Fruit fly (Drosophila melanogaster) whole organism, embryonic: ENCODE results near the gene CG6356.

Experiments
- ATbp ChIP-seq: fragments of 200-800 bp; sonication (Bioruptor generic); optimal IDR thresholded peaks from 2 replicates; lab custom pipeline; 2017; ENCODE audit warnings: missing biosample characterization, mild to moderate bottlenecking, missing genetic modification characterization, missing genetic modification reagents
- BtbVII ChIP-seq: fragments of 200-800 bp; sonication (Bioruptor generic); optimal IDR thresholded peaks from 3 replicates; lab custom pipeline; 2017; ENCODE audit warnings: missing biosample characterization, mild to moderate bottlenecking, missing genetic modification characterization
- CG10267 ChIP-seq: fragments of 200-800 bp; sonication (Bioruptor generic); optimal IDR thresholded peaks from 2 replicates; lab custom pipeline; 2018; ENCODE audit warnings: missing biosample characterization, mild to moderate bottlenecking, missing genetic modification characterization, moderate library complexity
- CG10321 ChIP-seq: fragments of 200-800 bp; sonication (Bioruptor generic); IDR thresholded peaks from 2 replicates; pipeline ENCODE4 v1.3.6; 2022; ENCODE audit warnings: missing biosample characterization, missing genetic modification characterization
- CG10431 ChIP-seq: fragments of 200-800 bp; sonication (Bioruptor generic); optimal IDR thresholded peaks from 3 replicates; lab custom pipeline; 2018; ENCODE audit warnings: missing biosample characterization, mild to moderate bottlenecking, missing genetic modification characterization
- CG10979 ChIP-seq: fragments of 200-800 bp; sonication (Bioruptor generic); optimal IDR thresholded peaks from 2 replicates; lab custom pipeline; 2018; ENCODE audit warnings: missing biosample characterization, mild to moderate bottlenecking, missing genetic modification characterization, moderate library complexity
- CG11085 ChIP-seq: fragments of 200-800 bp; sonication (Bioruptor generic); IDR thresholded peaks from 2 replicates; pipeline ENCODE4 v1.3.6; 2022; ENCODE audit warnings: missing biosample characterization, missing genetic modification characterization
- CG12391 ChIP-seq: fragments of 200-800 bp; sonication (Bioruptor generic); optimal IDR thresholded peaks from 3 replicates; lab custom pipeline; 2018; ENCODE audit warnings: missing biosample characterization, mild to moderate bottlenecking, missing genetic modification characterization, moderate library complexity
- CG12942 ChIP-seq: fragments of 200-800 bp; sonication (Bioruptor generic); optimal IDR thresholded peaks from 3 replicates; lab custom pipeline; 2016; ENCODE audit warnings: missing biosample characterization, missing genetic modification characterization
- CG13624 ChIP-seq: fragments of 200-800 bp; sonication (Bioruptor generic); optimal IDR thresholded peaks from 2 replicates; lab custom pipeline; 2016; ENCODE audit warnings: missing biosample characterization, missing genetic modification characterization
- CG14710 ChIP-seq: fragments of 200-800 bp; sonication (Bioruptor generic); optimal IDR thresholded peaks from 3 replicates; lab custom pipeline; 2019; ENCODE audit warnings: missing biosample characterization, mild to moderate bottlenecking, missing genetic modification characterization, moderate library complexity
- CG15011 ChIP-seq: fragments of 200-800 bp; sonication (Bioruptor generic); optimal IDR thresholded peaks from 3 replicates; lab custom pipeline; 2018; ENCODE audit warnings: missing biosample characterization, mild to moderate bottlenecking, missing genetic modification characterization
- CG15696 ChIP-seq: fragments of 200-800 bp; sonication (Bioruptor generic); optimal IDR thresholded peaks from 2 replicates; lab custom pipeline; 2019; ENCODE audit warnings: missing biosample characterization, mild to moderate bottlenecking, missing genetic modification characterization, moderate library complexity
- CG16815 ChIP-seq: fragments of 200-800 bp; sonication (Bioruptor generic); optimal IDR thresholded peaks from 3 replicates; lab custom pipeline; 2017; ENCODE audit warnings: missing biosample characterization, mild to moderate bottlenecking, missing genetic modification characterization
- CG17359 ChIP-seq: fragments of 200-800 bp; sonication (Bioruptor generic); optimal IDR thresholded peaks from 3 replicates; lab custom pipeline; 2018; ENCODE audit warnings: missing biosample characterization, mild to moderate bottlenecking, missing genetic modification characterization, moderate library complexity
- CG17361 ChIP-seq: fragments of 200-800 bp; sonication (Bioruptor generic); IDR thresholded peaks from 3 replicates; pipeline ENCODE4 v1.3.6; 2022; ENCODE audit warnings: missing biosample characterization, missing genetic modification characterization
- CG17829 ChIP-seq: fragments of 200-800 bp; optimal IDR thresholded peaks from 2 replicates; lab custom pipeline; 2019; ENCODE audit warnings: missing biosample characterization, mild to moderate bottlenecking, missing genetic modification characterization, moderate library complexity
- CG18262 ChIP-seq: fragments of 200-800 bp; optimal IDR thresholded peaks from 3 replicates; lab custom pipeline; 2019; ENCODE audit warnings: missing biosample characterization, mild to moderate bottlenecking, missing genetic modification characterization, moderate library complexity
- CG3407 ChIP-seq: fragments of 200-800 bp; sonication (Bioruptor generic); optimal IDR thresholded peaks from 2 replicates; lab custom pipeline; 2018; ENCODE audit warnings: missing biosample characterization, mild to moderate bottlenecking, missing genetic modification characterization
- CG34224 ChIP-seq: fragments of 200-800 bp; sonication (Bioruptor generic); IDR thresholded peaks from 3 replicates; pipeline ENCODE4 v1.3.6; 2022; ENCODE audit warnings: missing biosample characterization, missing genetic modification characterization; ENCODE audit not compliant: partially characterized antibody
- CG5245 ChIP-seq: fragments of 200-800 bp; sonication (Bioruptor generic); optimal IDR thresholded peaks from 3 replicates; lab custom pipeline; 2016; ENCODE audit warnings: missing biosample characterization, missing genetic modification characterization
- CG7987 ChIP-seq: fragments of 200-800 bp; sonication (Bioruptor generic); optimal IDR thresholded peaks from 2 replicates; lab custom pipeline; 2018; ENCODE audit warnings: missing biosample characterization, mild to moderate bottlenecking, missing genetic modification characterization, moderate library complexity
- CG8281 ChIP-seq: fragments of 200-800 bp; sonication (Bioruptor generic); optimal IDR thresholded peaks from 2 replicates; lab custom pipeline; 2018; ENCODE audit warnings: missing biosample characterization, mild to moderate bottlenecking, missing genetic modification characterization, moderate library complexity
- CG8388 ChIP-seq: fragments of 200-800 bp; sonication (Bioruptor generic); optimal IDR thresholded peaks from 2 replicates; lab custom pipeline; 2019; ENCODE audit warnings: missing biosample characterization, mild to moderate bottlenecking, missing genetic modification characterization, moderate library complexity
- CG9437 ChIP-seq: fragments of 200-800 bp; sonication (Bioruptor generic); optimal IDR thresholded peaks from 2 replicates; lab custom pipeline; 2018; ENCODE audit warnings: missing biosample characterization, mild to moderate bottlenecking, missing genetic modification characterization
- D19A ChIP-seq: fragments of 200-800 bp; optimal IDR thresholded peaks from 3 replicates; lab custom pipeline; 2019; ENCODE audit warnings: missing biosample characterization, mild to moderate bottlenecking, missing genetic modification characterization, moderate library complexity
- Dad ChIP-seq: fragments of 200-800 bp; sonication (Bioruptor generic); optimal IDR thresholded peaks from 3 replicates; lab custom pipeline; 2016; ENCODE audit warnings: missing biosample characterization, missing genetic modification characterization
- E2f1 ChIP-seq: fragments of 200-800 bp; sonication (Bioruptor generic); IDR thresholded peaks from 2 replicates; pipeline ENCODE4 v1.3.6; 2022; ENCODE audit warnings: missing biosample characterization, missing genetic modification characterization
- Hr51 ChIP-seq, 2 experiments: fragments of 200-800 bp; sonication (Bioruptor generic); optimal IDR thresholded peaks; 2 replicates in 1 of 2; 3 replicates in 1 of 2; lab custom pipeline; 2016 to 2018; ENCODE audit warnings: missing biosample characterization in 2 of 2, missing genetic modification characterization in 2 of 2, mild to moderate bottlenecking in 1 of 2, moderate library complexity in 1 of 2
- Optix ChIP-seq: fragments of 200-800 bp; sonication (Bioruptor generic); IDR thresholded peaks from 3 replicates; pipeline ENCODE4 v1.3.6; 2022; ENCODE audit warnings: missing biosample characterization, missing genetic modification characterization
- Pdp1 ChIP-seq, 2 experiments: fragments of 200-800 bp; sonication (Bioruptor generic); optimal IDR thresholded peaks; 3 replicates each; lab custom pipeline; 2016; ENCODE audit warnings: missing biosample characterization in 2 of 2, missing genetic modification characterization in 2 of 2, mild to moderate bottlenecking in 1 of 2, moderate library complexity in 1 of 2
- Rx ChIP-seq: fragments of 200-800 bp; sonication (Bioruptor generic); IDR thresholded peaks from 2 replicates; pipeline ENCODE4 v1.3.6; 2022; ENCODE audit warnings: missing biosample characterization, missing genetic modification characterization
- Sox100B ChIP-seq: fragments of 200-800 bp; sonication (Bioruptor generic); optimal IDR thresholded peaks from 3 replicates; lab custom pipeline; 2018; ENCODE audit warnings: missing biosample characterization, mild to moderate bottlenecking, missing genetic modification characterization
- Xbp1 ChIP-seq: fragments of 200-800 bp; sonication (Bioruptor generic); optimal IDR thresholded peaks from 3 replicates; lab custom pipeline; 2016; ENCODE audit warnings: missing biosample characterization, mild to moderate bottlenecking, missing genetic modification characterization
- ap ChIP-seq: fragments of 200-800 bp; sonication (Bioruptor generic); IDR thresholded peaks from 2 replicates; pipeline ENCODE4 v1.3.6; 2022; ENCODE audit warnings: missing biosample characterization, missing genetic modification characterization
- ara ChIP-seq: fragments of 200-800 bp; sonication (Bioruptor generic); IDR thresholded peaks from 2 replicates; pipeline ENCODE4 v1.3.6; 2022; ENCODE audit warnings: missing biosample characterization, missing genetic modification characterization
- bcd ChIP-seq: fragments of 200-800 bp; sonication (Bioruptor generic); optimal IDR thresholded peaks from 2 replicates; lab custom pipeline; 2017; ENCODE audit warnings: missing biosample characterization, mild to moderate bottlenecking, missing genetic modification characterization
- ci ChIP-seq: fragments of 200-800 bp; sonication (Bioruptor generic); IDR thresholded peaks from 3 replicates; pipeline ENCODE4 v1.3.6; 2022; ENCODE audit warnings: missing biosample characterization, missing genetic modification characterization
- cwo ChIP-seq: fragments of 200-800 bp; sonication (Bioruptor generic); optimal IDR thresholded peaks from 3 replicates; lab custom pipeline; 2017; ENCODE audit warnings: missing biosample characterization, missing genetic modification characterization, mild to moderate bottlenecking, moderate library complexity, missing genetic modification reagents
- dmrt99B ChIP-seq: fragments of 200-800 bp; sonication (Bioruptor generic); optimal IDR thresholded peaks from 2 replicates; lab custom pipeline; 2018; ENCODE audit warnings: missing biosample characterization, mild to moderate bottlenecking, missing genetic modification characterization, moderate library complexity
- fd96Cb ChIP-seq: fragments of 200-800 bp; sonication (Bioruptor generic); optimal IDR thresholded peaks from 2 replicates; lab custom pipeline; 2018; ENCODE audit warnings: missing biosample characterization, mild to moderate bottlenecking, missing genetic modification characterization, moderate library complexity
- gcm ChIP-seq: fragments of 200-800 bp; sonication (Bioruptor generic); optimal IDR thresholded peaks from 2 replicates; lab custom pipeline; 2019; ENCODE audit warnings: missing biosample characterization, mild to moderate bottlenecking, missing genetic modification characterization, moderate library complexity
- gem ChIP-seq: fragments of 200-800 bp; sonication (Bioruptor generic); optimal IDR thresholded peaks from 2 replicates; lab custom pipeline; 2019; ENCODE audit warnings: missing biosample characterization, mild to moderate bottlenecking, missing genetic modification characterization, moderate library complexity
- gfzf ChIP-seq: fragments of 200-800 bp; sonication (Bioruptor generic); optimal IDR thresholded peaks from 2 replicates; lab custom pipeline; 2016; ENCODE audit warnings: missing biosample characterization, mild to moderate bottlenecking, missing genetic modification characterization, moderate library complexity
- kay ChIP-seq: fragments of 200-800 bp; sonication (Bioruptor generic); optimal IDR thresholded peaks from 2 replicates; lab custom pipeline; 2016; ENCODE audit warnings: missing biosample characterization, missing genetic modification characterization
- lola ChIP-seq, 3 experiments: fragments of >200 bp in 2 of 3; fragments of 200-800 bp in 1 of 3; sonication (Bioruptor generic) in 1 of 3; optimal IDR thresholded peaks; 2 replicates each; lab custom pipeline; 2017 to 2019; ENCODE audit warnings: missing biosample characterization in 3 of 3, missing genetic modification characterization in 3 of 3, mild to moderate bottlenecking in 1 of 3, moderate library complexity in 1 of 3
- phol ChIP-seq: fragments of 200-800 bp; sonication (Bioruptor generic); optimal IDR thresholded peaks from 3 replicates; lab custom pipeline; 2018; ENCODE audit warnings: missing biosample characterization, mild to moderate bottlenecking, missing genetic modification characterization, moderate library complexity
- vvl ChIP-seq: fragments of 200-800 bp; sonication (Bioruptor generic); IDR thresholded peaks from 2 replicates; pipeline ENCODE4 v1.3.6; 2022; ENCODE audit warnings: missing biosample characterization, missing genetic modification characterization
- wek ChIP-seq: fragments of 200-800 bp; sonication (Bioruptor generic); optimal IDR thresholded peaks from 3 replicates; lab custom pipeline; 2018; ENCODE audit warnings: missing biosample characterization, mild to moderate bottlenecking, missing genetic modification characterization, moderate library complexity

CG6356 gene

dm6 chr3R:24298534-24298936 is 14.8 kb downstream of the CG6356 start (continued):
- TF ChIP-seq phol (peak; percentile 54), CG7987 (GFP tag; lab: Kevin White, UChicago) (peak; percentile 25), ap (GFP tag; lab: Robert Waterston, UW) (0 out of 2 replicates have a peak, but pooled peaks have one; percentile 13), CG34224 (no peak), Dad (GFP tag; lab: Kevin White, UChicago) (no peak), fd96Cb (tag; lab: Kevin White, UChicago) (peak; percentile 20), CG17829 (tag; lab: Kevin White, UChicago) (peak; percentile 28), CG10321 (GFP tag; lab: Robert Waterston, UW) (no peak), ATbp (GFP tag; lab: Kevin White, UChicago) (peak; percentile 39), Pdp1 (GFP tag; optimal IDR thresholded peaks at IDR 0.05; lab: Kevin White, UChicago) (peak in 1 of 2 experiments; percentile 5), CG8388 (GFP tag; lab: Kevin White, UChicago) (peak; percentile 42), CG18262 (tag; lab: Kevin White, UChicago) (peak; percentile 54), Optix (GFP tag; lab: Robert Waterston, UW) (no peak), CG8281 (tag; lab: Kevin White, UChicago) (no peak), Xbp1 (GFP tag; lab: Kevin White, UChicago) (peak; percentile 1), D19A (tag; lab: Kevin White, UChicago) (peak; percentile 62), E2f1 (GFP tag; lab: Robert Waterston, UW) (0 out of 2 replicates have a peak, but pooled peaks have one; percentile 16), dmrt99B (tag; lab: Kevin White, UChicago) (peak; percentile 24), gem (tag; lab: Kevin White, UChicago) (peak; percentile 55), CG9437 (peak; percentile 32), CG12942 (GFP tag; lab: Kevin White, UChicago) (peak; percentile 7), CG3407 (GFP tag; lab: Kevin White, UChicago) (peak; percentile 22), kay (GFP tag; lab: Kevin White, UChicago) (peak; percentile 24), CG5245 (peak; percentile 17), CG10267 (tag; lab: Kevin White, UChicago) (peak; percentile 12), gfzf (GFP tag; lab: Kevin White, UChicago) (no peak), CG17359 (peak; percentile 31), BtbVII (GFP tag; lab: Kevin White, UChicago) (peak; percentile 8), Rx (GFP tag; lab: Robert Waterston, UW) (no peak), vvl (GFP tag; lab: Robert Waterston, UW) (peak; percentile 73), CG15696 (peak; percentile 13), CG13624 (GFP tag; lab: Kevin White, UChicago) (peak; percentile 2), cwo (GFP tag; lab: Kevin White, UChicago) (no peak), CG12391 (tag; lab: Kevin White, UChicago) (peak; percentile 33), lola (GFP tag; optimal IDR thresholded peaks at IDR 0.05; lab: Kevin White, UChicago) (peak in 1 of 3 experiments; percentile 25), CG15011 (GFP tag; lab: Kevin White, UChicago) (peak; percentile 10), ara (GFP tag; lab: Robert Waterston, UW) (0 out of 2 replicates have a peak, but pooled peaks have one; percentile 41), CG11085 (no peak), CG17361 (peak; percentile 31; the same call in 1 of the 3 replicates), ci (GFP tag; lab: Robert Waterston, UW) (peak; percentile 43; the same call in 1 of the 3 replicates), CG10979 (tag; lab: Kevin White, UChicago) (peak; percentile 33), CG10431 (GFP tag; lab: Kevin White, UChicago) (no peak), CG14710 (tag; lab: Kevin White, UChicago) (peak; percentile 26), gcm (GFP tag; lab: Kevin White, UChicago) (peak; percentile 38), Hr51 (GFP tag; optimal IDR thresholded peaks at IDR 0.05; lab: Kevin White, UChicago) (peak in 1 of 2 experiments; percentile 18), wek (GFP tag; lab: Kevin White, UChicago) (peak; percentile 52), Sox100B (GFP tag; lab: Kevin White, UChicago) (peak; percentile 35), CG16815 (GFP tag; lab: Kevin White, UChicago) (peak; percentile 13), bcd (GFP tag; lab: Kevin White, UChicago) (no peak)
